Worm (Caenorhabditis elegans): ENCODE results near the gene Y38E10A.8.

The Y38E10A.8 gene

ce11 chrII:12630888-12631287 lies 23.9 kb downstream of the Y38E10A.8 start, which contains the start of gene Y38E10A.34:
Gene Y38E10A.34 (plus strand): TSS chrII:12631188.
- TF ChIP-seq mes-4 (tag; optimal IDR thresholded peaks at IDR 0.05) (no peak), ama-1 (optimal IDR thresholded peaks at IDR 0.05) (no peak), ama-1 (GFP tag; optimal IDR thresholded peaks at IDR 0.05) (no peak), akir-1 (GFP tag; optimal IDR thresholded peaks at IDR 0.05) (no peak), madf-8 (GFP tag; conservative IDR thresholded peaks at IDR 0.05) (no peak), pbrm-1 (GFP tag; IDR thresholded peaks at IDR 0.05) (no peak), Y67H2A.10 (GFP tag; conservative IDR thresholded peaks at IDR 0.05) (no peak), bed-2 (GFP tag; IDR thresholded peaks at IDR 0.05) (no peak), ceh-79 (tag; optimal IDR thresholded peaks at IDR 0.05) (no peak)

- TF ChIP-seq B0019.2 (GFP tag; conservative IDR thresholded peaks at IDR 0.05) (no peak), pha-4 (tag; optimal IDR thresholded peaks at IDR 0.05) (no peak), ZK185.1 (tag; optimal IDR thresholded peaks at IDR 0.05; ENCODE audit: poor library complexity, severe bottlenecking) (no peak)
Observed at ce11 chrII:12634749-12635318, 27.8 kb downstream of the Y38E10A.8 start, which contains the start of gene Y38E10A.17. Gene Y38E10A.17 (minus strand): TSS chrII:12634799.

ce11 chrII:12636602-12637001 lies 29.6 kb downstream of the Y38E10A.8 start, which contains the start of gene nhr-234:
Gene nhr-234 (plus strand): TSS chrII:12636678.
- TF ChIP-seq pha-4 (tag; optimal IDR thresholded peaks at IDR 0.05), result no peak
- no peak for TF ChIP-seq ztf-18 (tag; optimal IDR thresholded peaks at IDR 0.05)
- no peak for TF ChIP-seq sptf-2 (GFP tag; optimal IDR thresholded peaks at IDR 0.05)
- TF ChIP-seq zfh-2 (GFP tag; conservative IDR thresholded peaks at IDR 0.05), result no peak
- TF ChIP-seq rcor-1 (GFP tag; IDR thresholded peaks at IDR 0.05), result no peak
- TF ChIP-seq ets-4 (GFP tag; optimal IDR thresholded peaks at IDR 0.05), result no peak
- no peak for TF ChIP-seq hmg-1.2 (GFP tag; IDR thresholded peaks at IDR 0.05)
- TF ChIP-seq akir-1 (GFP tag; optimal IDR thresholded peaks at IDR 0.05), result no peak
- TF ChIP-seq ZK185.1 (tag; optimal IDR thresholded peaks at IDR 0.05; ENCODE audit: poor library complexity, severe bottlenecking), result no peak
- TF ChIP-seq nhr-90 (tag; optimal IDR thresholded peaks at IDR 0.05), result no peak
- TF ChIP-seq die-1 (tag; optimal IDR thresholded peaks at IDR 0.05), result no peak
- no peak for TF ChIP-seq pbrm-1 (GFP tag; IDR thresholded peaks at IDR 0.05)
- TF ChIP-seq bed-1 (GFP tag; IDR thresholded peaks at IDR 0.05), result no peak
- no peak for TF ChIP-seq ztf-3 (GFP tag; optimal IDR thresholded peaks at IDR 0.05)
- TF ChIP-seq nhr-120 (GFP tag; IDR thresholded peaks at IDR 0.05), result no peak
- TF ChIP-seq tbp1 (GFP tag; optimal IDR thresholded peaks at IDR 0.05), result no peak
- TF ChIP-seq nfyb-1 (GFP tag; IDR thresholded peaks at IDR 0.05), result no peak

DNA sequence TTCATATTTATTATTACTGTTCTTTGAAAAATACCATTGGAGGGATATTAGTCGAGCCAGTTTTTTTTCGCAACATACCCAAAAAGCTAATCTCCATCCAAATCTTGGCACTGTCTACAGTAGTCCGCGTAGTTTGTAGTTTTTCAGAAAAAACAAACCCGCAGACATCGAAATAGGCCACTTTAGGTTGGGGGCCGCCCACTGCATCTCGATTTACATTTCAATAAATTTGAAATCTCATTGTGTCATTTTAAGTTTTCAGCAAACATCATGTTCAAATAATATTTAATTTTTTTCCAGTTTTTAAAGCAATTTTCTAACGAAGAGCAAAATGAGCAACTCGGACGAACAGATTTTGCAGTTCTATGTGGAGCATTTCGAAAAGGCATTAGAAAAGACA lies 33.4 kb downstream of the Y38E10A.8 start, which contains the start of gene nhr-235:
Gene nhr-235 (plus strand): TSS at position 301 of the 400 bp plus-strand sequence.
- TF ChIP-seq akir-1 (GFP tag; optimal IDR thresholded peaks at IDR 0.05) (no peak), hmg-1.2 (GFP tag; IDR thresholded peaks at IDR 0.05) (no peak), ztf-6 (GFP tag; IDR thresholded peaks at IDR 0.05) (no peak)

DNA sequence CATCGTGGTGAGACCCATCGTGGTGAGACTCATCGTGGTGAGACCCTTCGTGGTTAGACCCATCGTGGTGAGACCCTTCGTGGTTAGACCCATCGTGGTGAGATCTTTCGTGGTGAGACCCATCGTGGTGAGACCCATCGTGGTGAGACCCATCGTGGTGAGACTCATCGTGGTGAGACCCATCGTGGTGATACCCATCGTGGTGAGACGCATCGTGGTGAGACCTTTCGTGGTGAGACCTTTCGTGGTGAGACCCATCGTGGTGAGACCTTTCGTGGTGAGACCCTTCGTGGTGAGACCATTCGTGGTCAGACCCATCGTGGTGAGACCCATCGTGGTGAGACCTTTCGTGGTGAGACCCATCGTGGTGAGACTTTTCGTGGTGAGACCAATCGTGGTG lies 44.2 kb downstream of the Y38E10A.8 start:
- peak; percentile 28; the same call in 1 of the 2 replicates for TF ChIP-seq F33H1.4 (GFP tag; IDR thresholded peaks at IDR 0.05)

DNA sequence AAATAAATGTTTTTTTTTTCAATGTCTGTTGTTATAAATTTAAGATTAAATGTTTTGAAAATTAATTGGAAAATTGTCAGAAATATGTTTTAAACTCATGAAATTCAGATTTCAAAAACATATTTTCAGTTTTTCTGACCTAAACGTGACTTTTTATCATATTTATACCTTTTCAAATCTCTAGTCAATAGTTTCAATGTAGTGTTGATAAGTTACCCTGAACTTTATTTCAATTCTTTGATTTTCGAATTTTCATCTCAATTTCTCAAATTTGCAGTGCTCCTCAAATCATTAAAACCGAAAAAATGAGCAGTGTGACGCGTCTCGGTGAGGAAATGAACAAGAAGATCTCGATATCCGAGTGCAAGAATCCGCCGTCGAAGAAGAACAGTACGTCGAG lies 47.4 kb downstream of the Y38E10A.8 start, which contains the start of gene rgs-4:
Gene rgs-4 (plus strand): TSS at position 301 of the 400 bp plus-strand sequence.
- TF ChIP-seq mcd-1 (GFP tag; IDR thresholded peaks at IDR 0.05), result no peak
- no peak for TF ChIP-seq lsy-27 (tag; optimal IDR thresholded peaks at IDR 0.05; ENCODE audit: borderline replicate concordance, insufficient read depth)
- TF ChIP-seq T07F8.4 (tag; optimal IDR thresholded peaks at IDR 0.05), result no peak
- TF ChIP-seq B0035.1 (tag; optimal IDR thresholded peaks at IDR 0.05), result no peak
- TF ChIP-seq egl-18 (GFP tag; IDR thresholded peaks at IDR 0.05), result no peak
- TF ChIP-seq dpff-1 (tag; optimal IDR thresholded peaks at IDR 0.05), result no peak
- TF ChIP-seq gei-17 (GFP tag; optimal IDR thresholded peaks at IDR 0.05), result no peak
- no peak for TF ChIP-seq F33H1.4 (GFP tag; IDR thresholded peaks at IDR 0.05)
- no peak for TF ChIP-seq ceh-79 (tag; optimal IDR thresholded peaks at IDR 0.05)
- TF ChIP-seq hmg-1.2 (GFP tag; IDR thresholded peaks at IDR 0.05), result no peak
- TF ChIP-seq attf-6 (GFP tag; IDR thresholded peaks at IDR 0.05), result no peak
- no peak for TF ChIP-seq nhr-27 (tag; optimal IDR thresholded peaks at IDR 0.05)
- no peak for TF ChIP-seq F10E7.11 (tag; optimal IDR thresholded peaks at IDR 0.05)
- TF ChIP-seq attf-3 (GFP tag; conservative IDR thresholded peaks at IDR 0.05), result no peak
- TF ChIP-seq chd-7 (tag; optimal IDR thresholded peaks at IDR 0.05), result no peak
- TF ChIP-seq Y56A3A.18 (GFP tag; IDR thresholded peaks at IDR 0.05), result no peak
- no peak for TF ChIP-seq B0019.2 (GFP tag; conservative IDR thresholded peaks at IDR 0.05)
